Fruit fly (Drosophila melanogaster): Measurements from ENCODE around the gene CG17350.

The CG17350 gene

DNA sequence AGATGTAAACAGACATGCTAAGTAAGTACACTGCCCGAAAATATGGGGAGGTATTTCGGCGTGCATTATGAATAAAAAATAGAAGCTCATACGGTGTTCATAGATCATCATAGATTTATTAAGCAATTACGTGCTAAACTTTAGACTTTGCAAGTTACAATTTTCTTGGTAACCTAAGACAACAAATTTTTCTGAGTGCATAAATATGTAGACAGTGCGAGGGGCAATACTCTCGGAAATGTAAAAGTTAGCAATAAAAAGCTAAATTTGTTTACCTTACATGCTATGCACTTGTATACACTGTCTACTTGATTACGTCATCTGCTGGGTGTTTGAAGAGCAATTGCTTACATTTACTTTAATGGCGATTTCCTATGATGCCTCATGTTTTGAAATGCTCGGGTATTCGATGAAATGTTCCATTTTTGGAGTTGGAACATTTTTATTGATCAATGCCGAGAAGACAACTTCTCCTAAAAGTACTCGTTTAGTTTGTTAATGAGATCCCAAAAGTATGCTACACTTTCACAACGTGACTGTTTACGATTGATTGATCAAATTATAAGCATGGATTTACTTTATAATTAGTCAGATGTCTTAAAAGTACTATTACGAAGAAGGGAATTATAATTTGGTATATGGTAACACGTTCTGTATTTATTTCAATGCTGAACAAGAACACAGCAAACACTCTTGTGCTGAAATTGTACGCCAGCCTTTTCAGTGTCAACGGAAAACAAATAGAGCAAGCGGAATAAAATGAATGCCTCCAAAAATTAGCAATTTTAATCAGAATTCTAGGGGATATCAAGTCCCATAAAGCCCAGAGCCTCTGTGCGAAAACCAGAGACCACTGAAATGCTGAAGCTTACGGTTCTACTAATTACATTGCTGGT is 36.1 kb downstream of the CG17350 start, which contains the start of gene Lectin-galC1 (continued):
- TF ChIP-seq Awh (GFP tag; IDR thresholded peaks at IDR 0.05) (peak; percentile 92), CG13624 (GFP tag; optimal IDR thresholded peaks at IDR 0.05) (peak; percentile 82), BtbVII (GFP tag; optimal IDR thresholded peaks at IDR 0.05) (peak; percentile 81), CG16815 (GFP tag; optimal IDR thresholded peaks at IDR 0.05) (peak; percentile 72), dimm (GFP tag; IDR thresholded peaks at IDR 0.05) (no peak), cwo (GFP tag; optimal IDR thresholded peaks at IDR 0.05) (peak; percentile 65), tin (GFP tag; optimal IDR thresholded peaks at IDR 0.05) (peak; percentile 83), GATAe (GFP tag; conservative IDR thresholded peaks at IDR 0.05) (no peak), sima (GFP tag; optimal IDR thresholded peaks at IDR 0.05) (peak; percentile 49), stc (GFP tag; IDR thresholded peaks at IDR 0.05) (peak; percentile 88), Dfd (GFP tag; optimal IDR thresholded peaks at IDR 0.05) (no peak), gcm2 (GFP tag; optimal IDR thresholded peaks at IDR 0.05) (peak; percentile 84), sens-2 (GFP tag; IDR thresholded peaks at IDR 0.05) (peak; percentile 78), CG14014 (GFP tag; IDR thresholded peaks at IDR 0.05) (peak; percentile 85), tna (GFP tag; IDR thresholded peaks at IDR 0.05; ENCODE audit: partially characterized antibody) (no peak), exex (tag; optimal IDR thresholded peaks at IDR 0.05) (peak; percentile 24), CG16779 (GFP tag; IDR thresholded peaks at IDR 0.05) (no peak), CG4404 (GFP tag; IDR thresholded peaks at IDR 0.05) (peak; percentile 77), Dbx (GFP tag; IDR thresholded peaks at IDR 0.05) (peak; percentile 66; the same call in 1 of the 3 replicates), tio (GFP tag; optimal IDR thresholded peaks at IDR 0.05) (peak; percentile 82), slbo (GFP tag; IDR thresholded peaks at IDR 0.05) (peak; percentile 87), sisA (GFP tag; IDR thresholded peaks at IDR 0.05) (peak; percentile 88; the same call in 1 of the 2 replicates), Hmr (GFP tag; optimal IDR thresholded peaks at IDR 0.05) (peak; percentile 80), Sry-δ (GFP tag; optimal IDR thresholded peaks at IDR 0.05) (peak; percentile 60), ab (GFP tag; optimal IDR thresholded peaks at IDR 0.05) (peak; percentile 70), Atf6 (GFP tag; IDR thresholded peaks at IDR 0.05) (peak; percentile 87), otp (GFP tag; IDR thresholded peaks at IDR 0.05) (peak; percentile 86), CG1024 (GFP tag; IDR thresholded peaks at IDR 0.05) (peak; percentile 69; the same call in 1 of the 2 replicates), lov (optimal IDR thresholded peaks at IDR 0.05) (no peak), lov (GFP tag; IDR thresholded peaks at IDR 0.05) (peak; percentile 77; the same call in 2 of the 3 replicates), CG15696 (tag; optimal IDR thresholded peaks at IDR 0.05) (peak; percentile 81), en (GFP tag; optimal IDR thresholded peaks at IDR 0.05) (peak; percentile 87), CG17802 (tag; optimal IDR thresholded peaks at IDR 0.05) (peak; percentile 68), ftz-f1 (GFP tag; optimal IDR thresholded peaks at IDR 0.05) (no peak), org-1 (GFP tag; optimal IDR thresholded peaks at IDR 0.05) (peak; percentile 87), CG7745 (tag; optimal IDR thresholded peaks at IDR 0.05) (peak; percentile 57), CG14441 (GFP tag; IDR thresholded peaks at IDR 0.05) (peak; percentile 83), CG17361 (GFP tag; IDR thresholded peaks at IDR 0.05) (peak; percentile 84), sug (tag; optimal IDR thresholded peaks at IDR 0.05) (peak; percentile 60), CG6175 (GFP tag; IDR thresholded peaks at IDR 0.05) (no peak), CG14965 (GFP tag; optimal IDR thresholded peaks at IDR 0.05; ENCODE audit: borderline replicate concordance) (peak; percentile 77), CG7357 (GFP tag; IDR thresholded peaks at IDR 0.05) (peak; percentile 59; the same call in 2 of the 3 replicates), CG17912 (GFP tag; optimal IDR thresholded peaks at IDR 0.05) (peak; percentile 29), CG3847 (GFP tag; IDR thresholded peaks at IDR 0.05) (peak; percentile 73), sim (GFP tag; IDR thresholded peaks at IDR 0.05) (peak; percentile 79), Hand (GFP tag; optimal IDR thresholded peaks at IDR 0.05) (peak; percentile 56), unpg (GFP tag; optimal IDR thresholded peaks at IDR 0.05) (peak; percentile 93), Doc3 (GFP tag; IDR thresholded peaks at IDR 0.05; ENCODE audit: partially characterized antibody) (no peak), bigmax (GFP tag; optimal IDR thresholded peaks at IDR 0.05) (no peak), Optix (GFP tag; IDR thresholded peaks at IDR 0.05) (peak; percentile 84)
